Worm (Caenorhabditis elegans) whole organism, L2 larva: ENCODE measurements around the gene cic-1.

Source experiments
- C34F6.9 ChIP-seq: fragments of 150-350 bp; optimal IDR thresholded peaks from 2 replicates; lab custom pipeline; 2014; ENCODE audit warnings: missing biosample characterization, missing genetic modification characterization
- ama-1 ChIP-seq: fragments of 150-350 bp; optimal IDR thresholded peaks from 2 replicates; lab custom pipeline; 2018; ENCODE audit warnings: inconsistent platforms
- blmp-1 ChIP-seq: sonication (generic microtip); optimal IDR thresholded peaks from 2 replicates; lab custom pipeline; 2017; ENCODE audit warnings: missing genetic modification characterization, mild to moderate bottlenecking, missing compliant biosample characterization, antibody characterized with exemption, moderate library complexity; ENCODE audit not compliant: insufficient read depth
- egl-27 ChIP-seq: sonication (generic microtip); optimal IDR thresholded peaks from 3 replicates; lab custom pipeline; 2017; ENCODE audit warnings: missing biosample characterization, missing genetic modification reagents, missing genetic modification characterization
- elt-1 ChIP-seq: fragments of 150-350 bp; optimal IDR thresholded peaks from 2 replicates; lab custom pipeline; 2014; ENCODE audit warnings: missing biosample characterization, missing genetic modification characterization
- fos-1 ChIP-seq: fragments of 150-350 bp; optimal IDR thresholded peaks from 2 replicates; lab custom pipeline; 2014; ENCODE audit warnings: missing biosample characterization, missing genetic modification characterization
- gmeb-1 ChIP-seq: fragments of 150-350 bp; optimal IDR thresholded peaks from 2 replicates; lab custom pipeline; 2014; ENCODE audit warnings: missing biosample characterization, missing genetic modification characterization
- lin-39 ChIP-seq: fragments of 150-350 bp; optimal IDR thresholded peaks from 2 replicates; lab custom pipeline; 2014; ENCODE audit warnings: missing biosample characterization, missing genetic modification reagents, missing genetic modification characterization
- mdl-1 ChIP-seq, 2 experiments: fragments of 150-350 bp in 1 of 2; sonication (generic microtip) in 1 of 2; optimal IDR thresholded peaks; 2 replicates each; lab custom pipeline; 2017; ENCODE audit warnings: missing biosample characterization in 2 of 2, missing genetic modification characterization in 2 of 2
- nhr-12 ChIP-seq: fragments of 150-350 bp; optimal IDR thresholded peaks from 2 replicates; lab custom pipeline; 2014; ENCODE audit warnings: missing biosample characterization, missing genetic modification characterization
- nhr-77 ChIP-seq: fragments of 150-350 bp; optimal IDR thresholded peaks from 2 replicates; lab custom pipeline; 2014; ENCODE audit warnings: missing biosample characterization, missing genetic modification characterization
- unc-62 ChIP-seq: fragments of 150-350 bp; optimal IDR thresholded peaks from 2 replicates; lab custom pipeline; 2014; ENCODE audit warnings: missing biosample characterization, missing genetic modification reagents, missing genetic modification characterization
- zag-1 ChIP-seq: fragments of 150-350 bp; optimal IDR thresholded peaks from 2 replicates; lab custom pipeline; 2014; ENCODE audit warnings: missing biosample characterization, missing genetic modification characterization
- ztf-11 ChIP-seq: sonication (generic microtip); optimal IDR thresholded peaks from 2 replicates; lab custom pipeline; 2017; ENCODE audit warnings: missing biosample characterization, missing genetic modification characterization

ce11 chrIII:2438543-2438942, 37.5 kb upstream of the cic-1 start, which contains the start of gene E02H9.13:
- no peak for TF ChIP-seq unc-62
- TF ChIP-seq ama-1 = no peak
- TF ChIP-seq mdl-1 (tag; optimal IDR thresholded peaks at IDR 0.05; lab: Kevin White, UChicago) = no peak
- no peak for TF ChIP-seq nhr-77 (tag; lab: Kevin White, UChicago)
- TF ChIP-seq egl-27 (tag; lab: Kevin White, UChicago) = no peak
- no peak for TF ChIP-seq zag-1 (tag; lab: Kevin White, UChicago)
- peak; percentile 16 for TF ChIP-seq C34F6.9
- TF ChIP-seq gmeb-1 (tag; lab: Kevin White, UChicago) = no peak
- TF ChIP-seq ztf-11 (tag; lab: Kevin White, UChicago) = no peak
- no peak for TF ChIP-seq nhr-12 (tag; lab: Kevin White, UChicago)
- TF ChIP-seq elt-1 (tag; lab: Kevin White, UChicago) = no peak
- TF ChIP-seq lin-39 (tag; lab: Kevin White, UChicago) = no peak
- TF ChIP-seq fos-1 (tag; lab: Kevin White, UChicago) = no peak
- no peak for TF ChIP-seq blmp-1
